Fruit fly (Drosophila melanogaster): Measurements from ENCODE around the gene zormin.
A peak's percentile ranks its signal among the peaks of the same experiment; 100 is the strongest.

zormin gene

dm6 chr3L:2152730-2153129, 1.2 kb upstream of the zormin start (continued):
- TF ChIP-seq CoRest (tag; optimal IDR thresholded peaks at IDR 0.05) (no peak), sc (optimal IDR thresholded peaks at IDR 0.05) (no peak), sc (GFP tag; optimal IDR thresholded peaks at IDR 0.05) (no peak), Sry-δ (GFP tag; optimal IDR thresholded peaks at IDR 0.05) (no peak), D19A (tag; optimal IDR thresholded peaks at IDR 0.05) (no peak), Chrac-16 (GFP tag; optimal IDR thresholded peaks at IDR 0.05) (no peak), Pdp1 (GFP tag; optimal IDR thresholded peaks at IDR 0.05) (peak in 1 of 2 experiments; percentile 17), sna (GFP tag; IDR thresholded peaks at IDR 0.05; ENCODE audit: partially characterized antibody) (no peak), schlank (tag; optimal IDR thresholded peaks at IDR 0.05) (no peak), fd64A (GFP tag; optimal IDR thresholded peaks at IDR 0.05) (no peak), CG1024 (GFP tag; IDR thresholded peaks at IDR 0.05) (no peak), CG3163 (GFP tag; optimal IDR thresholded peaks at IDR 0.05) (no peak), CG18262 (tag; optimal IDR thresholded peaks at IDR 0.05) (no peak), kah (GFP tag; optimal IDR thresholded peaks at IDR 0.05) (peak; percentile 83), ind (GFP tag; optimal IDR thresholded peaks at IDR 0.05) (no peak), CG18599 (GFP tag; optimal IDR thresholded peaks at IDR 0.05) (no peak), vvl (GFP tag; IDR thresholded peaks at IDR 0.05) (peak; percentile 45; the same call in 1 of the 2 replicates), Aef1 (GFP tag; IDR thresholded peaks at IDR 0.05) (0 out of 3 replicates have a peak, but pooled peaks have one; percentile 9), E2f1 (GFP tag; IDR thresholded peaks at IDR 0.05) (0 out of 2 replicates have a peak, but pooled peaks have one; percentile 14), bsh (GFP tag; optimal IDR thresholded peaks at IDR 0.05) (peak in 1 of 2 experiments; percentile 6), H15 (GFP tag; IDR thresholded peaks at IDR 0.05) (no peak), Rfx (GFP tag; IDR thresholded peaks at IDR 0.05) (peak; percentile 45), CG2889 (GFP tag; IDR thresholded peaks at IDR 0.05) (no peak), amos (GFP tag; IDR thresholded peaks at IDR 0.05; ENCODE audit: partially characterized antibody) (no peak), otp (GFP tag; IDR thresholded peaks at IDR 0.05) (peak; percentile 16; the same call in 1 of the 3 replicates), Myb (GFP tag; optimal IDR thresholded peaks at IDR 0.05) (peak; percentile 34), ttk (GFP tag; IDR thresholded peaks at IDR 0.05) (peak; percentile 39; the same call in 1 of the 2 replicates), maf-S (GFP tag; optimal IDR thresholded peaks at IDR 0.05) (no peak), CG3726 (GFP tag; IDR thresholded peaks at IDR 0.05) (no peak), CG10462 (GFP tag; optimal IDR thresholded peaks at IDR 0.05) (no peak), ERR (GFP tag; optimal IDR thresholded peaks at IDR 0.05) (no peak), CG9437 (GFP tag; optimal IDR thresholded peaks at IDR 0.05) (no peak), CG15011 (GFP tag; optimal IDR thresholded peaks at IDR 0.05) (no peak), vnd (GFP tag; IDR thresholded peaks at IDR 0.05; ENCODE audit: partially characterized antibody) (0 out of 3 replicates have a peak, but pooled peaks have one; percentile 30), E2f2 (GFP tag; IDR thresholded peaks at IDR 0.05) (peak; percentile 10; the same call in 1 of the 2 replicates), CG2129 (GFP tag; IDR thresholded peaks at IDR 0.05; ENCODE audit: partially characterized antibody) (no peak), Hr51 (GFP tag; optimal IDR thresholded peaks at IDR 0.05) (peak in 1 of 2 experiments; percentile 13), Blimp-1 (GFP tag; optimal IDR thresholded peaks at IDR 0.05) (peak; percentile 10), CG9215 (GFP tag; IDR thresholded peaks at IDR 0.05) (peak; percentile 71), wor (GFP tag; IDR thresholded peaks at IDR 0.05) (0 out of 2 replicates have a peak, but pooled peaks have one; percentile 17), CG7963 (GFP tag; IDR thresholded peaks at IDR 0.05; ENCODE audit: partially characterized antibody) (no peak), hkb (optimal IDR thresholded peaks at IDR 0.05) (no peak), hkb (GFP tag; IDR thresholded peaks at IDR 0.05) (peak; percentile 39; the same call in 1 of the 2 replicates), z (GFP tag; IDR thresholded peaks at IDR 0.05) (peak; percentile 69; the same call in 1 of the 3 replicates), caup (GFP tag; optimal IDR thresholded peaks at IDR 0.05; ENCODE audit: severe bottlenecking) (no peak), Oli (tag; optimal IDR thresholded peaks at IDR 0.05) (peak; percentile 18), gem (tag; optimal IDR thresholded peaks at IDR 0.05) (peak; percentile 8), HmgZ (tag; optimal IDR thresholded peaks at IDR 0.05) (no peak), sim (GFP tag; IDR thresholded peaks at IDR 0.05) (no peak), dpn (GFP tag; optimal IDR thresholded peaks at IDR 0.05) (peak in 1 of 2 experiments; percentile 22)

Data from whole organism, embryonic.